Fruit fly (Drosophila melanogaster): ENCODE results near the gene Coq3.

Coq3 gene

DNA sequence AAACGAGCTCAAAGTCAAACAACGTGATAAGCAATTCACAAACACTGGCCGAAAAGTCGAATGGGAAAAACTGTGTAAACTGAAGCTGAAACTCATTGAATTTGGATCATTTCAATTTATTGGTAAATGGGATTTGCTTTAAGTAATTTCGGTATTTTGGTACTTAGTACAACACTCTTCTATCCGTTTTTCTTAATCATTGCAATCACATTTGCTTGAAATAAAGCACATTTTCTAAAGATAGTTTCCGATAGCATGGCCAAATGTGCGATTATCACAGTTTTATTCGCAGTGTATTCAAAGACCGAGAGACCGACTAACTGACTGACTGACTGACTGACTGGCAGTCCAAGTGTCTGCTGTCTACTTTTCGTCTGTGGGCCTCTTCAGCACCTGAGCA is 38.1 kb upstream of the Coq3 start (continued):
- TF ChIP-seq Smox (GFP tag; optimal IDR thresholded peaks at IDR 0.05) = peak; percentile 26

DNA sequence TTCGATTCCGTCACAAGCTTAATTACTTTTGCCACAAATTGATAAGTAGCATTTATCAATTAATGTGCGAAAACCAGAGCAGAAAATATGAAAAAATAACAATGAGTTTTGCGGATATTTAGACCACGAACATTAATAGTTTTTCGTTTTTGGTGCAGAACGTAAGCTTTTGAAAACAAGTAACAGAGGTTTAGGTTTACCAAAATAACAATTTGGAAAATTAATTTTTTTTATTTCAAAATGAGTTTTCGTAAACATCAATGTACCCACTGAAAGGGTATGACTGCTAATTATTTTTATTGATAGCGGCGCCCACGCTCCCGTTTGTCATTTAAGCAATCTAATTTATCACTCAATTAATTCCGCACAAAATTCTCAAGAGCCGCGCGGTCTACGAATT is 36.9 kb upstream of the Coq3 start:
- TF ChIP-seq spab (GFP tag; optimal IDR thresholded peaks at IDR 0.05) = no peak
- TF ChIP-seq fkh (GFP tag; optimal IDR thresholded peaks at IDR 0.05) = no peak
- TF ChIP-seq topi (GFP tag; optimal IDR thresholded peaks at IDR 0.05) = no peak
- no peak for TF ChIP-seq CG11762 (GFP tag; optimal IDR thresholded peaks at IDR 0.05; ENCODE audit: insufficient read depth)
- no peak for TF ChIP-seq Lpt (GFP tag; optimal IDR thresholded peaks at IDR 0.05)
- no peak for TF ChIP-seq CG8632 (GFP tag; optimal IDR thresholded peaks at IDR 0.05)
- no peak for TF ChIP-seq Eip78C (GFP tag)
- no peak for TF ChIP-seq svp (GFP tag)
- TF ChIP-seq CG31627 (GFP tag; optimal IDR thresholded peaks at IDR 0.05) = no peak
- TF ChIP-seq CG34406 (GFP tag; optimal IDR thresholded peaks at IDR 0.05) = no peak
- TF ChIP-seq pdm3 (GFP tag; optimal IDR thresholded peaks at IDR 0.05) = no peak
- TF ChIP-seq Sox15 (GFP tag; optimal IDR thresholded peaks at IDR 0.05) = no peak
- no peak for TF ChIP-seq OdsH (GFP tag; optimal IDR thresholded peaks at IDR 0.05)
- TF ChIP-seq achi (GFP tag; optimal IDR thresholded peaks at IDR 0.05) = no peak
- TF ChIP-seq fd85E (GFP tag; optimal IDR thresholded peaks at IDR 0.05) = no peak
- TF ChIP-seq CG3919 (GFP tag; optimal IDR thresholded peaks at IDR 0.05) = no peak
- TF ChIP-seq CG10631 (GFP tag; optimal IDR thresholded peaks at IDR 0.05) = no peak

dm6 chr2L:21189273-21189781 is 30.9 kb upstream of the Coq3 start:
- TF ChIP-seq fd59A (GFP tag; optimal IDR thresholded peaks at IDR 0.05) (no peak), CG9139 (GFP tag; optimal IDR thresholded peaks at IDR 0.05) (no peak), fd85E (GFP tag; optimal IDR thresholded peaks at IDR 0.05) (no peak), CG6276 (GFP tag; optimal IDR thresholded peaks at IDR 0.05) (no peak), fkh (GFP tag; optimal IDR thresholded peaks at IDR 0.05) (peak; percentile 50), CG32006 (GFP tag; optimal IDR thresholded peaks at IDR 0.05) (no peak), Eip75B (GFP tag; optimal IDR thresholded peaks at IDR 0.05) (no peak), topi (GFP tag; optimal IDR thresholded peaks at IDR 0.05) (no peak)

dm6 chr2L:21187753-21188152 is 29.3 kb upstream of the Coq3 start:
- TF ChIP-seq ss (GFP tag; optimal IDR thresholded peaks at IDR 0.05) (peak in 1 of 2 experiments; percentile 52), Hr38 (GFP tag; optimal IDR thresholded peaks at IDR 0.05) (no peak)

- TF ChIP-seq CG11902 (GFP tag; optimal IDR thresholded peaks at IDR 0.05) (no peak), eg (GFP tag; IDR thresholded peaks at IDR 0.05) (no peak), Sox102F (GFP tag; optimal IDR thresholded peaks at IDR 0.05) (no peak), Ets21C (GFP tag; optimal IDR thresholded peaks at IDR 0.05) (no peak), Eip93F (GFP tag; optimal IDR thresholded peaks at IDR 0.05) (peak; percentile 66), CG6163 (GFP tag; IDR thresholded peaks at IDR 0.05) (no peak)
Measured at dm6 chr2L:21179615-21180031, 21.2 kb upstream of the Coq3 start, which contains the start of the genes bur and Mcm10. bur (minus strand) TSS chr2L:21179683. Mcm10 (plus strand) TSS chr2L:21179933.

- TF ChIP-seq CG11294 (GFP tag; IDR thresholded peaks at IDR 0.05) = no peak
- no peak for TF ChIP-seq CG6854 (GFP tag; optimal IDR thresholded peaks at IDR 0.05)
- no peak for TF ChIP-seq CG6276 (GFP tag; optimal IDR thresholded peaks at IDR 0.05)
- no peak for TF ChIP-seq Sox15 (GFP tag; optimal IDR thresholded peaks at IDR 0.05)
- TF ChIP-seq acj6 (GFP tag; optimal IDR thresholded peaks at IDR 0.05) = no peak
- no peak for TF ChIP-seq svp (GFP tag)
- no peak for TF ChIP-seq Eip93F (GFP tag; optimal IDR thresholded peaks at IDR 0.05)
- no peak for TF ChIP-seq Hr39 (GFP tag; optimal IDR thresholded peaks at IDR 0.05)
- TF ChIP-seq esn (GFP tag; optimal IDR thresholded peaks at IDR 0.05) = no peak
Measured at dm6 chr2L:21179217-21179520, 20.8 kb upstream of the Coq3 start.

All from whole organism, prepupa.